Fruit fly (Drosophila melanogaster): ENCODE measurements around the gene Ets21C.
A peak's percentile ranks its signal among the peaks of the same experiment; 100 is the strongest.

Gene Ets21C

dm6 chr2L:512028-512427, 40.7 kb downstream of the Ets21C start (continued):
- TF ChIP-seq so (GFP tag; IDR thresholded peaks at IDR 0.05) (peak; percentile 54; the same call in 1 of the 3 replicates), CG18619 (GFP tag; optimal IDR thresholded peaks at IDR 0.05) (peak; percentile 57), ap (GFP tag; IDR thresholded peaks at IDR 0.05) (peak; percentile 62), nmo (GFP tag; optimal IDR thresholded peaks at IDR 0.05) (peak; percentile 74), CG17385 (GFP tag; optimal IDR thresholded peaks at IDR 0.05) (peak; percentile 64), ATbp (GFP tag; optimal IDR thresholded peaks at IDR 0.05) (peak; percentile 71), ems (GFP tag; optimal IDR thresholded peaks at IDR 0.05) (peak; percentile 8), CG15601 (tag; optimal IDR thresholded peaks at IDR 0.05) (peak; percentile 19), Ptx1 (GFP tag; IDR thresholded peaks at IDR 0.05) (peak; percentile 83), CG9817 (tag; optimal IDR thresholded peaks at IDR 0.05) (peak; percentile 27), PHDP (tag; optimal IDR thresholded peaks at IDR 0.05) (peak; percentile 72), Pdp1 (GFP tag; optimal IDR thresholded peaks at IDR 0.05) (peak; percentile 16 to 31), BtbVII (GFP tag; optimal IDR thresholded peaks at IDR 0.05) (no peak), abd-A (tag; optimal IDR thresholded peaks at IDR 0.05) (no peak), pum (GFP tag; optimal IDR thresholded peaks at IDR 0.05) (peak; percentile 15), croc (GFP tag; conservative IDR thresholded peaks at IDR 0.05) (no peak), CG10959 (GFP tag; IDR thresholded peaks at IDR 0.05) (no peak), CG17912 (GFP tag; optimal IDR thresholded peaks at IDR 0.05) (no peak), Dip2 (GFP tag; IDR thresholded peaks at IDR 0.05) (no peak), CG14667 (GFP tag; IDR thresholded peaks at IDR 0.05) (0 out of 2 replicates have a peak, but pooled peaks have one; percentile 18), CG11456 (GFP tag; IDR thresholded peaks at IDR 0.05) (peak; percentile 55; the same call in 2 of the 3 replicates), slou (GFP tag; optimal IDR thresholded peaks at IDR 0.05) (peak; percentile 27), Jarid2 (GFP tag; optimal IDR thresholded peaks at IDR 0.05) (no peak), CG4854 (GFP tag; optimal IDR thresholded peaks at IDR 0.05) (peak; percentile 12), Tbp (GFP tag; optimal IDR thresholded peaks at IDR 0.05) (no peak), Optix (GFP tag; IDR thresholded peaks at IDR 0.05) (peak; percentile 17; the same call in 1 of the 3 replicates), ab (GFP tag; optimal IDR thresholded peaks at IDR 0.05) (no peak), ranshi (GFP tag; IDR thresholded peaks at IDR 0.05) (peak; percentile 76), cas (GFP tag; IDR thresholded peaks at IDR 0.05) (no peak), NK7.1 (GFP tag; optimal IDR thresholded peaks at IDR 0.05) (no peak), CG1832 (GFP tag; optimal IDR thresholded peaks at IDR 0.05) (no peak), ato (GFP tag; IDR thresholded peaks at IDR 0.05; ENCODE audit: partially characterized antibody) (no peak), tgo (GFP tag; IDR thresholded peaks at IDR 0.05) (peak; percentile 73), CG6813 (GFP tag; optimal IDR thresholded peaks at IDR 0.05) (no peak)

dm6 chr2L:510534-511014, 42.1 kb downstream of the Ets21C start:
- TF ChIP-seq fd64A (GFP tag; optimal IDR thresholded peaks at IDR 0.05) = peak; percentile 90
- no peak for TF ChIP-seq Hr78 (GFP tag; optimal IDR thresholded peaks at IDR 0.05)
- TF ChIP-seq Hr3 (GFP tag; optimal IDR thresholded peaks at IDR 0.05) = peak; percentile 29
- peak; percentile 96 for TF ChIP-seq sens (GFP tag)
- peak; percentile 55 for TF ChIP-seq D19A (tag; optimal IDR thresholded peaks at IDR 0.05)
- peak; percentile 97 for TF ChIP-seq ac (GFP tag; optimal IDR thresholded peaks at IDR 0.05)
- peak; percentile 98 for TF ChIP-seq CG31224 (GFP tag; IDR thresholded peaks at IDR 0.05)
- TF ChIP-seq tio (GFP tag; optimal IDR thresholded peaks at IDR 0.05) = peak; percentile 40
- no peak for TF ChIP-seq rib (GFP tag; IDR thresholded peaks at IDR 0.05)
- peak; percentile 89 for TF ChIP-seq CG2875 (GFP tag; optimal IDR thresholded peaks at IDR 0.05)
- TF ChIP-seq zfh2 (GFP tag; optimal IDR thresholded peaks at IDR 0.05) = no peak
- no peak for TF ChIP-seq fu2 (GFP tag; optimal IDR thresholded peaks at IDR 0.05)
- no peak for TF ChIP-seq Oaz (GFP tag; IDR thresholded peaks at IDR 0.05)
- TF ChIP-seq Atf6 (GFP tag; IDR thresholded peaks at IDR 0.05) = peak; percentile 59; the same call in 1 of the 2 replicates
- peak; percentile 31; the same call in 1 of the 2 replicates for TF ChIP-seq CG14014 (GFP tag; IDR thresholded peaks at IDR 0.05)
- no peak for TF ChIP-seq Ravus (GFP tag; IDR thresholded peaks at IDR 0.05)
- TF ChIP-seq aop (GFP tag; IDR thresholded peaks at IDR 0.05) = 0 out of 2 replicates have a peak, but pooled peaks have one; percentile 13
- peak; percentile 97 for TF ChIP-seq nom (GFP tag; optimal IDR thresholded peaks at IDR 0.05)
- peak; percentile 66 for TF ChIP-seq PHDP (tag; optimal IDR thresholded peaks at IDR 0.05)

Data from whole organism, embryonic.